Worm (Caenorhabditis elegans) whole organism, young adult: ENCODE data around the gene btb-12.

ENCODE experiments used
- F33H1.4 ChIP-seq: fragments of 200-800 bp; sonication (Bioruptor generic); IDR thresholded peaks from 2 replicates; pipeline ENCODE4 v1.3.6; 2022; ENCODE audit warnings: missing genetic modification reagents, missing genetic modification characterization, missing compliant biosample characterization
- T07F8.4 ChIP-seq: sonication (generic microtip); optimal IDR thresholded peaks from 2 replicates; lab custom pipeline; 2016; ENCODE audit warnings: mild to moderate bottlenecking, missing genetic modification characterization, moderate library complexity, missing compliant biosample characterization
- lin-54 ChIP-seq: fragments of 200-800 bp; sonication (Bioruptor generic); optimal IDR thresholded peaks from 2 replicates; lab custom pipeline; 2018; ENCODE audit warnings: mild to moderate bottlenecking, missing genetic modification characterization, missing compliant biosample characterization
- lsy-27 ChIP-seq: sonication (generic microtip); optimal IDR thresholded peaks from 2 replicates; lab custom pipeline; 2017; ENCODE audit warnings: missing genetic modification characterization, mild to moderate bottlenecking, missing compliant biosample characterization, antibody characterized with exemption, missing genotype, borderline replicate concordance; ENCODE audit not compliant: insufficient read depth

DNA sequence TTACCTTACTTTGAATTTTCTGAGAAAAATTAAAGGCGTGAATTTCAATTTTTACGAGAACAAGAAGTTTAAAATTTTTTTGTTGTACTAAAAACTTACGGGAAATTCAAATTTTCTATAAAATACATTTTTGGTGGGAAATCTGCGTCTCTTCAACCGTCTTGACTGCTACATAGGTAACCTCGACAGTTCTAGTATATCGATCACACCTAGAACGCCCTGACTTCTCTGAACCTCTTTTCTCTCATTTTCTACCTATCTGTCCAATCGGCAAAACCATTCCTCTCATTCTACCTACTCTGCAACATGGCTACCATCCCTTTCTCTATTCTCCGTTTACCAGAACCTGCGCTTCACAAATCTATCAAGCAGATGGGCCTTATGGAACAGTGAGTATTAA, 28.7 kb downstream of the btb-12 start, which contains the start of gene fbxb-25:
- TF ChIP-seq T07F8.4 (tag; lab: Kevin White, UChicago) (no peak), F33H1.4 (GFP tag; lab: Robert Waterston, UW) (no peak), lin-54 (GFP tag; lab: Kevin White, UChicago) (no peak), lsy-27 (tag; lab: Kevin White, UChicago) (no peak)
